Worm (Caenorhabditis elegans): ENCODE data around the gene sre-24.
A peak's percentile ranks its signal among the peaks of the same experiment; 100 is the strongest.

Gene sre-24

ce11 chrV:2876188-2876831 lies 8.2 kb upstream of the sre-24 start:
- TF ChIP-seq drap-1 (GFP tag; optimal IDR thresholded peaks at IDR 0.05) (no peak), unc-39 (tag; optimal IDR thresholded peaks at IDR 0.05) (no peak)

ce11 chrV:2877509-2877908 lies 7.0 kb upstream of the sre-24 start, which contains the start of gene F37B4.10:
F37B4.10 (minus strand) TSS chrV:2877609.
- TF ChIP-seq mep-1 (tag; optimal IDR thresholded peaks at IDR 0.05): peak; percentile 8
- no peak for TF ChIP-seq nhr-76 (tag; optimal IDR thresholded peaks at IDR 0.05)
- no peak for TF ChIP-seq flh-1 (GFP tag; optimal IDR thresholded peaks at IDR 0.05)
- peak; percentile 31 for TF ChIP-seq zip-8 (tag; optimal IDR thresholded peaks at IDR 0.05)

- no peak for TF ChIP-seq pha-4 (tag; optimal IDR thresholded peaks at IDR 0.05)
- no peak for TF ChIP-seq blmp-1 (tag; optimal IDR thresholded peaks at IDR 0.05)
- no peak for TF ChIP-seq unc-39 (tag; optimal IDR thresholded peaks at IDR 0.05)
- no peak for TF ChIP-seq ceh-83 (GFP tag; optimal IDR thresholded peaks at IDR 0.05)
- no peak for TF ChIP-seq ham-2 (GFP tag; optimal IDR thresholded peaks at IDR 0.05)
- TF ChIP-seq cnd-1 (tag; optimal IDR thresholded peaks at IDR 0.05): no peak
- TF ChIP-seq ceh-39 (tag; optimal IDR thresholded peaks at IDR 0.05): no peak
- no peak for TF ChIP-seq lsy-2 (tag; optimal IDR thresholded peaks at IDR 0.05)
These were observed 4.7 kb upstream of the sre-24 start, which contains the start of gene str-39 for ce11 chrV:2879801-2880200. str-39 (minus strand) TSS chrV:2879901.

ce11 chrV:2880356-2880755 lies 4.2 kb upstream of the sre-24 start:
- TF ChIP-seq unc-120 (tag; optimal IDR thresholded peaks at IDR 0.05; ENCODE audit: poor library complexity, severe bottlenecking): no peak
- no peak for TF ChIP-seq bed-3 (GFP tag; optimal IDR thresholded peaks at IDR 0.05)
- no peak for TF ChIP-seq ham-2 (GFP tag; optimal IDR thresholded peaks at IDR 0.05)
- no peak for TF ChIP-seq lin-32 (GFP tag; optimal IDR thresholded peaks at IDR 0.05)
- no peak for TF ChIP-seq flh-1 (GFP tag; optimal IDR thresholded peaks at IDR 0.05)
- TF ChIP-seq nhr-12 (tag; optimal IDR thresholded peaks at IDR 0.05): no peak
- no peak for TF ChIP-seq M03D4.4 (tag; optimal IDR thresholded peaks at IDR 0.05)
- no peak for TF ChIP-seq mls-2 (tag; optimal IDR thresholded peaks at IDR 0.05)
- TF ChIP-seq mab-5 (tag; optimal IDR thresholded peaks at IDR 0.05): no peak
- no peak for TF ChIP-seq cnd-1 (tag; optimal IDR thresholded peaks at IDR 0.05)
- TF ChIP-seq nhr-237 (tag; optimal IDR thresholded peaks at IDR 0.05): no peak
- TF ChIP-seq mep-1 (tag; optimal IDR thresholded peaks at IDR 0.05): no peak
- TF ChIP-seq tbx-8 (GFP tag; optimal IDR thresholded peaks at IDR 0.05): no peak
- no peak for TF ChIP-seq ceh-43 (GFP tag; optimal IDR thresholded peaks at IDR 0.05)
- no peak for TF ChIP-seq sptf-1 (tag; optimal IDR thresholded peaks at IDR 0.05)
- TF ChIP-seq unc-39 (tag; optimal IDR thresholded peaks at IDR 0.05): no peak
- no peak for TF ChIP-seq nhr-2 (tag; optimal IDR thresholded peaks at IDR 0.05)
- TF ChIP-seq hlh-1 (tag; optimal IDR thresholded peaks at IDR 0.05): no peak
- TF ChIP-seq ces-1 (GFP tag; optimal IDR thresholded peaks at IDR 0.05): no peak
- no peak for TF ChIP-seq drap-1 (GFP tag; optimal IDR thresholded peaks at IDR 0.05)

- TF ChIP-seq M03D4.4 (tag; optimal IDR thresholded peaks at IDR 0.05) (no peak), unc-62 (GFP tag; optimal IDR thresholded peaks at IDR 0.05) (no peak), mab-5 (tag; optimal IDR thresholded peaks at IDR 0.05) (no peak), ceh-83 (GFP tag; optimal IDR thresholded peaks at IDR 0.05) (no peak), nhr-76 (tag; optimal IDR thresholded peaks at IDR 0.05) (no peak), nhr-237 (tag; optimal IDR thresholded peaks at IDR 0.05) (no peak), bed-3 (GFP tag; optimal IDR thresholded peaks at IDR 0.05) (no peak), nhr-2 (tag; optimal IDR thresholded peaks at IDR 0.05) (no peak), unc-120 (tag; optimal IDR thresholded peaks at IDR 0.05; ENCODE audit: poor library complexity, severe bottlenecking) (no peak), unc-39 (tag; optimal IDR thresholded peaks at IDR 0.05) (no peak), hlh-1 (tag; optimal IDR thresholded peaks at IDR 0.05) (no peak), lin-32 (GFP tag; optimal IDR thresholded peaks at IDR 0.05) (no peak), flh-1 (GFP tag; optimal IDR thresholded peaks at IDR 0.05) (no peak), sptf-1 (tag; optimal IDR thresholded peaks at IDR 0.05) (no peak), tbx-8 (GFP tag; optimal IDR thresholded peaks at IDR 0.05) (no peak), sem-2 (GFP tag; optimal IDR thresholded peaks at IDR 0.05) (no peak), mls-2 (tag; optimal IDR thresholded peaks at IDR 0.05) (no peak)
These were observed 3.5 kb upstream of the sre-24 start, which contains the start of gene ifc-1 for ce11 chrV:2881016-2881415. ifc-1 (plus strand) TSS chrV:2881393.
